Worm (Caenorhabditis elegans): ENCODE data around the gene F54D12.7.

- no peak for TF ChIP-seq alr-1 (tag; optimal IDR thresholded peaks at IDR 0.05; ENCODE audit: borderline replicate concordance)
- no peak for TF ChIP-seq snu-23 (GFP tag; optimal IDR thresholded peaks at IDR 0.05)
These were observed 6.9 kb downstream of the F54D12.7 start, which contains the start of gene F54D12.10 for ce11 chrII:1378259-1378658.
